Worm (Caenorhabditis elegans) whole organism, early embryonic: ENCODE results near the gene ran-1.
"Not testable (repeated sequence)": the region's sequence is repeated elsewhere in the genome, so short reads cannot be mapped to it uniquely, and the experiment has no call there.

ENCODE experiments used
- B0310.2 ChIP-seq: sonication (generic microtip); optimal IDR thresholded peaks from 2 replicates; lab custom pipeline; 2016; ENCODE audit warnings: mild to moderate bottlenecking, missing genetic modification characterization, missing compliant biosample characterization
- aly-1 ChIP-seq: sonication (generic microtip); optimal IDR thresholded peaks from 2 replicates; lab custom pipeline; 2016; ENCODE audit warnings: missing genetic modification characterization, missing compliant biosample characterization
- ama-1 ChIP-seq: fragments of 150-350 bp; optimal IDR thresholded peaks from 2 replicates; lab custom pipeline; 2014
- flt-1 ChIP-seq: fragments of 200-800 bp; sonication (Bioruptor generic); IDR thresholded peaks from 2 replicates; pipeline ENCODE4 v1.3.6; 2022; ENCODE audit warnings: missing genetic modification characterization, missing compliant biosample characterization
- hmg-4 ChIP-seq: fragments of 200-800 bp; sonication (Bioruptor generic); optimal IDR thresholded peaks from 2 replicates; lab custom pipeline; 2018; ENCODE audit warnings: mild to moderate bottlenecking, missing genetic modification characterization, missing compliant biosample characterization
- sea-1 ChIP-seq: fragments of 200-800 bp; sonication (Bioruptor generic); conservative IDR thresholded peaks from 2 replicates; pipeline ENCODE4 v1.3.6; 2022; ENCODE audit warnings: missing genetic modification characterization, missing compliant biosample characterization
- tbx-37 ChIP-seq: fragments of 200-800 bp; sonication (Bioruptor generic); conservative IDR thresholded peaks from 2 replicates; pipeline ENCODE4 v1.3.6; 2022; ENCODE audit warnings: missing genetic modification reagents, missing genetic modification characterization, missing compliant biosample characterization

DNA sequence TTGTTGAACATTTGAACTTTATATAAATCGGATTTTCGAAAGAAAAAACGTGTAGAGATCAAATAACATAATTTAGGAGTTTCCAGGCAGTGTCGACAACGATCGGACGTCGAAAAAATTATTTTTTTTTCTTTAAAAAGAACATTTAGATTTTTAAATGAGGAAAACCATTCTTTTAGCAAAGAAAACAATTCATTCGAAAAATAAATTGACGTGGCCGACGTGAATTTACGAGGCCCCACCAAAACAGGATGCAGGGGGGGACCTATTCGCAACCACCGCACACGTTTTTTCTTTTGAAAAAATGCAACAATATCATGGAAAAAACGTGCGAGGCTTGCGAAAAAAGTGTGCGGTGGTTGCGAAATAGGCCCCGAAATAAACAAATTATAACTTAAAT lies 2.5 kb upstream of the ran-1 start, which contains the start of gene enu-3.6:
- not testable (repeated sequence) for TF ChIP-seq ama-1; tbx-37 (GFP tag; lab: Robert Waterston, UW); B0310.2 (tag; lab: Kevin White, UChicago); aly-1; sea-1 (GFP tag; lab: Robert Waterston, UW); hmg-4 (GFP tag; lab: Kevin White, UChicago); flt-1
